Worm (Caenorhabditis elegans): ENCODE measurements around the gene rrsr-1.
A peak's percentile ranks its signal among the peaks of the same experiment; 100 is the strongest.

- no peak for TF ChIP-seq mab-5 (tag; optimal IDR thresholded peaks at IDR 0.05)
- peak; percentile 7 for TF ChIP-seq unc-55 (GFP tag; optimal IDR thresholded peaks at IDR 0.05)
- no peak for TF ChIP-seq lin-39 (tag; optimal IDR thresholded peaks at IDR 0.05)
- TF ChIP-seq nhr-237 (tag; optimal IDR thresholded peaks at IDR 0.05): no peak
- TF ChIP-seq nhr-11 (tag; optimal IDR thresholded peaks at IDR 0.05): no peak
- TF ChIP-seq lin-13 (GFP tag; optimal IDR thresholded peaks at IDR 0.05): no peak
- no peak for TF ChIP-seq elt-1 (tag; optimal IDR thresholded peaks at IDR 0.05)
- no peak for TF ChIP-seq alr-1 (tag; optimal IDR thresholded peaks at IDR 0.05)
- TF ChIP-seq ZK546.5 (tag; optimal IDR thresholded peaks at IDR 0.05): no peak
Measured at ce11 chrV:14411989-14412388, 12.8 kb downstream of the rrsr-1 start.

All from whole organism, L2 larva.